Worm (Caenorhabditis elegans): Measurements from ENCODE around the gene T10F2.2.
A peak's percentile ranks its signal among the peaks of the same experiment; 100 is the strongest.

The T10F2.2 gene

ce11 chrIII:5172470-5172869 is 7.4 kb upstream of the T10F2.2 start, which contains the start of gene K10D2.5 (continued):
- TF ChIP-seq nhr-129 (tag; optimal IDR thresholded peaks at IDR 0.05) (peak; percentile 89), unc-55 (GFP tag; optimal IDR thresholded peaks at IDR 0.05) (peak; percentile 97), ztf-11 (tag; optimal IDR thresholded peaks at IDR 0.05) (no peak), sma-9 (GFP tag; optimal IDR thresholded peaks at IDR 0.05) (peak; percentile 96), sma-9 (tag; optimal IDR thresholded peaks at IDR 0.05) (no peak), F13H6.1 (tag; optimal IDR thresholded peaks at IDR 0.05) (peak; percentile 88), sma-3 (GFP tag; optimal IDR thresholded peaks at IDR 0.05) (peak; percentile 95), snpc-4 (tag; optimal IDR thresholded peaks at IDR 0.05) (peak; percentile 74), gmeb-1 (tag; optimal IDR thresholded peaks at IDR 0.05) (peak; percentile 89), lin-13 (GFP tag; optimal IDR thresholded peaks at IDR 0.05) (peak; percentile 94)

ce11 chrIII:5171945-5172344 is 6.8 kb upstream of the T10F2.2 start, which contains the start of gene prp-19:
prp-19 (minus strand) TSS chrIII:5172045.
- no peak for TF ChIP-seq fos-1 (tag; optimal IDR thresholded peaks at IDR 0.05)
- no peak for TF ChIP-seq zag-1 (tag; optimal IDR thresholded peaks at IDR 0.05)
- TF ChIP-seq unc-55 (GFP tag; optimal IDR thresholded peaks at IDR 0.05), result no peak
- no peak for TF ChIP-seq F13H6.1 (tag; optimal IDR thresholded peaks at IDR 0.05)
- TF ChIP-seq nhr-12 (tag; optimal IDR thresholded peaks at IDR 0.05), result no peak
- TF ChIP-seq snpc-4 (tag; optimal IDR thresholded peaks at IDR 0.05), result no peak
- TF ChIP-seq mab-5 (tag; optimal IDR thresholded peaks at IDR 0.05), result no peak
- TF ChIP-seq ceh-82 (tag; optimal IDR thresholded peaks at IDR 0.05), result no peak
- TF ChIP-seq lsy-2 (tag; optimal IDR thresholded peaks at IDR 0.05), result no peak
- no peak for TF ChIP-seq nhr-21 (tag; optimal IDR thresholded peaks at IDR 0.05)
- TF ChIP-seq sma-9 (GFP tag; optimal IDR thresholded peaks at IDR 0.05), result no peak
- TF ChIP-seq sma-9 (tag; optimal IDR thresholded peaks at IDR 0.05), result no peak
- TF ChIP-seq elt-1 (tag; optimal IDR thresholded peaks at IDR 0.05), result no peak

ce11 chrIII:5169699-5170098 is 4.6 kb upstream of the T10F2.2 start, which contains the start of gene ulp-1:
ulp-1 (minus strand) TSS chrIII:5169799.
- TF ChIP-seq ztf-11 (tag; optimal IDR thresholded peaks at IDR 0.05) (no peak), skn-1 (tag; optimal IDR thresholded peaks at IDR 0.05) (no peak), nhr-237 (tag; optimal IDR thresholded peaks at IDR 0.05) (no peak), C34F6.9 (tag; optimal IDR thresholded peaks at IDR 0.05) (no peak), elt-3 (tag; optimal IDR thresholded peaks at IDR 0.05) (no peak), nhr-6 (tag; optimal IDR thresholded peaks at IDR 0.05) (no peak), nhr-77 (tag; optimal IDR thresholded peaks at IDR 0.05) (no peak), crh-2 (tag; optimal IDR thresholded peaks at IDR 0.05) (no peak), unc-55 (GFP tag; optimal IDR thresholded peaks at IDR 0.05) (no peak), Y55F3AM.14 (GFP tag; optimal IDR thresholded peaks at IDR 0.05) (no peak), ztf-1 (GFP tag; conservative IDR thresholded peaks at IDR 0.05) (no peak), lin-11 (tag; optimal IDR thresholded peaks at IDR 0.05) (no peak), nhr-10 (tag; optimal IDR thresholded peaks at IDR 0.05) (no peak), ama-1 (optimal IDR thresholded peaks at IDR 0.05) (no peak), nhr-129 (tag; optimal IDR thresholded peaks at IDR 0.05) (no peak), zag-1 (tag; optimal IDR thresholded peaks at IDR 0.05) (no peak), gmeb-1 (tag; optimal IDR thresholded peaks at IDR 0.05) (no peak), aly-2 (tag; optimal IDR thresholded peaks at IDR 0.05) (no peak)

ce11 chrIII:5165745-5166144 is 634 bp upstream of the T10F2.2 start:
- TF ChIP-seq sma-3 (GFP tag; optimal IDR thresholded peaks at IDR 0.05), result no peak
- peak; percentile 57 for TF ChIP-seq sma-9 (GFP tag; optimal IDR thresholded peaks at IDR 0.05)
- TF ChIP-seq sma-9 (tag; optimal IDR thresholded peaks at IDR 0.05), result no peak
- no peak for TF ChIP-seq ceh-82 (tag; optimal IDR thresholded peaks at IDR 0.05)
- no peak for TF ChIP-seq unc-39 (tag; optimal IDR thresholded peaks at IDR 0.05)
- TF ChIP-seq ZK546.5 (tag; optimal IDR thresholded peaks at IDR 0.05), result no peak
- no peak for TF ChIP-seq dmd-4 (tag; optimal IDR thresholded peaks at IDR 0.05)
- TF ChIP-seq ceh-16 (tag; optimal IDR thresholded peaks at IDR 0.05), result no peak
- no peak for TF ChIP-seq alr-1 (tag; optimal IDR thresholded peaks at IDR 0.05)
- TF ChIP-seq F13H6.1 (tag; optimal IDR thresholded peaks at IDR 0.05), result no peak
- no peak for TF ChIP-seq elt-1 (tag; optimal IDR thresholded peaks at IDR 0.05)
- no peak for TF ChIP-seq C34F6.9 (tag; optimal IDR thresholded peaks at IDR 0.05)
- no peak for TF ChIP-seq ztf-11 (tag; optimal IDR thresholded peaks at IDR 0.05)
- no peak for TF ChIP-seq elt-3 (tag; optimal IDR thresholded peaks at IDR 0.05)
- peak; percentile 65 for TF ChIP-seq nhr-129 (tag; optimal IDR thresholded peaks at IDR 0.05)
- TF ChIP-seq nhr-21 (tag; optimal IDR thresholded peaks at IDR 0.05), result no peak
- TF ChIP-seq blmp-1 (tag; optimal IDR thresholded peaks at IDR 0.05; ENCODE audit: insufficient read depth), result peak; percentile 42
- no peak for TF ChIP-seq nhr-6 (tag; optimal IDR thresholded peaks at IDR 0.05)
- TF ChIP-seq nhr-12 (tag; optimal IDR thresholded peaks at IDR 0.05), result no peak
- TF ChIP-seq ztf-1 (GFP tag; conservative IDR thresholded peaks at IDR 0.05), result no peak
- TF ChIP-seq nhr-10 (tag; optimal IDR thresholded peaks at IDR 0.05), result no peak
- no peak for TF ChIP-seq Y55F3AM.14 (GFP tag; optimal IDR thresholded peaks at IDR 0.05)
- TF ChIP-seq gmeb-1 (tag; optimal IDR thresholded peaks at IDR 0.05), result no peak
- no peak for TF ChIP-seq nhr-237 (tag; optimal IDR thresholded peaks at IDR 0.05)
- peak; percentile 51 for TF ChIP-seq nhr-25 (tag; optimal IDR thresholded peaks at IDR 0.05)

Measured in whole organism, L2 larva.